Worm (Caenorhabditis elegans) whole organism, L1 larva: ENCODE measurements around the gene K06B4.4.

ENCODE experiments used
- fos-1 ChIP-seq: fragments of 150-350 bp; optimal IDR thresholded peaks from 2 replicates; lab custom pipeline; 2014; ENCODE audit warnings: missing biosample characterization, missing genetic modification characterization
- lsy-2 ChIP-seq, 2 experiments: fragments of 150-350 bp; optimal IDR thresholded peaks; 2 replicates each; lab custom pipeline; 2014; ENCODE audit warnings: missing biosample characterization in 2 of 2, missing genetic modification characterization in 2 of 2
- pqm-1 ChIP-seq: sonication (generic microtip); optimal IDR thresholded peaks from 3 replicates; lab custom pipeline; 2017; ENCODE audit warnings: missing biosample characterization, missing genetic modification characterization

ce11 chrV:15652147-15652546 is 16.8 kb upstream of the K06B4.4 start:
- TF ChIP-seq pqm-1 (tag; lab: Kevin White, UChicago) (no peak), fos-1 (tag; lab: Kevin White, UChicago) (no peak), lsy-2 (tag; optimal IDR thresholded peaks at IDR 0.05; lab: Kevin White, UChicago) (no peak)
